Worm (Caenorhabditis elegans) whole organism, L1 larva: ENCODE measurements around the gene R03D7.15.

ENCODE experiments used
- egl-13 ChIP-seq: sonication (generic microtip); optimal IDR thresholded peaks from 2 replicates; lab custom pipeline; 2016; ENCODE audit warnings: missing genotype, missing genetic modification reagents, missing genetic modification characterization, missing compliant biosample characterization
- elt-2 ChIP-seq: sonication (generic microtip); optimal IDR thresholded peaks from 2 replicates; lab custom pipeline; 2016; ENCODE audit warnings: missing genetic modification characterization, mild to moderate bottlenecking, inconsistent platforms, missing compliant biosample characterization, missing genetic modification reagents
- lin-14 ChIP-seq: fragments of 200-800 bp; sonication (Bioruptor generic); optimal IDR thresholded peaks from 2 replicates; lab custom pipeline; 2018; ENCODE audit warnings: mild to moderate bottlenecking, missing genetic modification characterization, moderate library complexity, missing compliant biosample characterization
- lsy-2 ChIP-seq, 2 experiments: fragments of 150-350 bp; optimal IDR thresholded peaks; 2 replicates each; lab custom pipeline; 2014; ENCODE audit warnings: missing biosample characterization in 2 of 2, missing genetic modification characterization in 2 of 2
- nhr-71 ChIP-seq: sonication (generic microtip); optimal IDR thresholded peaks from 2 replicates; lab custom pipeline; 2016; ENCODE audit warnings: mild to moderate bottlenecking, missing genetic modification characterization, moderate library complexity, missing compliant biosample characterization
- nhr-85 ChIP-seq: sonication (generic microtip); peaks from one replicate; lab custom pipeline; 2016; ENCODE audit warnings: missing genetic modification characterization, inconsistent platforms, missing compliant biosample characterization
- tbx-2 ChIP-seq: sonication (generic microtip); optimal IDR thresholded peaks from 2 replicates; lab custom pipeline; 2016; ENCODE audit warnings: missing genetic modification characterization, missing compliant biosample characterization
- xbp-1 ChIP-seq: sonication (generic microtip); optimal IDR thresholded peaks from 2 replicates; lab custom pipeline; 2016; ENCODE audit warnings: missing genetic modification characterization, missing compliant biosample characterization

R03D7.15 gene

ce11 chrII:10989180-10989579 lies 47.2 kb downstream of the R03D7.15 start (continued):
- no peak for TF ChIP-seq elt-2

- TF ChIP-seq lsy-2 (tag; optimal IDR thresholded peaks at IDR 0.05; lab: Kevin White, UChicago) (peak in 1 of 2 experiments; percentile 8), egl-13 (tag; lab: Kevin White, UChicago) (peak; percentile 10), tbx-2 (tag; lab: Kevin White, UChicago) (peak; percentile 21), nhr-71 (tag; lab: Kevin White, UChicago) (peak; percentile 5), nhr-85 (tag; lab: Kevin White, UChicago) (no peak), xbp-1 (tag; lab: Kevin White, UChicago) (no peak), lin-14 (GFP tag; lab: Kevin White, UChicago) (peak; percentile 70)
These were observed 48.6 kb downstream of the R03D7.15 start for ce11 chrII:10990592-10990991.
